Fruit fly (Drosophila melanogaster) whole organism, pupa: Measurements from ENCODE around the gene cv-c.

Source experiments
- CG10348 ChIP-seq: fragments of 200-800 bp; sonication (Bioruptor generic); IDR thresholded peaks from 2 replicates; pipeline ENCODE4 v1.3.6; 2022; ENCODE audit warnings: missing biosample characterization, missing genetic modification characterization
- CG32121 ChIP-seq: fragments of 200-800 bp; sonication (Bioruptor generic); IDR thresholded peaks from 2 replicates; pipeline ENCODE4 v1.3.6; 2022; ENCODE audit warnings: missing biosample characterization, missing genetic modification characterization
- CG34367 ChIP-seq: fragments of 200-800 bp; sonication (Bioruptor generic); optimal IDR thresholded peaks from 2 replicates; lab custom pipeline; 2018; ENCODE audit warnings: missing biosample characterization, mild to moderate bottlenecking, missing genetic modification characterization
- Pif1B ChIP-seq: fragments of 200-800 bp; sonication (Bioruptor generic); optimal IDR thresholded peaks from 3 replicates; lab custom pipeline; 2016; ENCODE audit warnings: missing biosample characterization, missing genetic modification characterization
- gl ChIP-seq: fragments of 200-800 bp; sonication (Bioruptor generic); optimal IDR thresholded peaks from 2 replicates; lab custom pipeline; 2018; ENCODE audit warnings: missing biosample characterization, mild to moderate bottlenecking, missing genetic modification characterization

dm6 chr3R:14441509-14441908 is 40.0 kb downstream of the cv-c start:
- TF ChIP-seq CG32121 (GFP tag; lab: Robert Waterston, UW), result no peak
- TF ChIP-seq gl, result no peak
- no peak for TF ChIP-seq Pif1B (GFP tag; lab: Kevin White, UChicago)
- no peak for TF ChIP-seq CG10348
- no peak for TF ChIP-seq CG34367 (tag; lab: Kevin White, UChicago)
